Worm (Caenorhabditis elegans): Measurements from ENCODE around the gene ZK836.3.

ZK836.3 gene

ce11 chrV:12190943-12191569 is 4.7 kb downstream of the ZK836.3 start, which contains the start of gene dpy-30 (continued):
- TF ChIP-seq skn-1 (tag; optimal IDR thresholded peaks at IDR 0.05) (no peak), pag-3 (tag; optimal IDR thresholded peaks at IDR 0.05; ENCODE audit: borderline replicate concordance, insufficient read depth) (no peak), ets-5 (GFP tag; IDR thresholded peaks at IDR 0.05) (no peak), jun-1 (tag; optimal IDR thresholded peaks at IDR 0.05) (peak; percentile 7), swsn-7 (tag; optimal IDR thresholded peaks at IDR 0.05) (peak; percentile 73), nhr-85 (tag) (peak; percentile 73), fkh-4 (tag; optimal IDR thresholded peaks at IDR 0.05; ENCODE audit: borderline replicate concordance) (no peak), alr-1 (tag; optimal IDR thresholded peaks at IDR 0.05; ENCODE audit: borderline replicate concordance) (no peak), egl-13 (tag; optimal IDR thresholded peaks at IDR 0.05) (peak; percentile 37), irx-1 (tag; optimal IDR thresholded peaks at IDR 0.05) (peak; percentile 31), lin-14 (GFP tag; optimal IDR thresholded peaks at IDR 0.05) (peak; percentile 68), unc-30 (tag; optimal IDR thresholded peaks at IDR 0.05) (no peak), lin-15B (tag; optimal IDR thresholded peaks at IDR 0.05) (peak; percentile 21), unc-98 (GFP tag; IDR thresholded peaks at IDR 0.05) (no peak), lin-35 (GFP tag; optimal IDR thresholded peaks at IDR 0.05) (peak; percentile 79 to 87), ama-1 (optimal IDR thresholded peaks at IDR 0.05) (peak; percentile 65), rnt-1 (tag; optimal IDR thresholded peaks at IDR 0.05) (peak; percentile 74), sox-4 (tag; optimal IDR thresholded peaks at IDR 0.05) (no peak), C34B4.2 (tag; optimal IDR thresholded peaks at IDR 0.05) (no peak), nhr-84 (tag; optimal IDR thresholded peaks at IDR 0.05) (no peak), nhr-237 (tag; optimal IDR thresholded peaks at IDR 0.05) (no peak), zag-1 (tag; optimal IDR thresholded peaks at IDR 0.05) (no peak), blmp-1 (tag; optimal IDR thresholded peaks at IDR 0.05) (peak; percentile 49), fkh-8 (tag; optimal IDR thresholded peaks at IDR 0.05) (peak; percentile 31), hlh-4 (tag; optimal IDR thresholded peaks at IDR 0.05) (no peak), nhr-12 (tag; optimal IDR thresholded peaks at IDR 0.05) (no peak), dpl-1 (GFP tag; optimal IDR thresholded peaks at IDR 0.05) (peak; percentile 68 to 80 (median 78)), nhr-28 (tag; optimal IDR thresholded peaks at IDR 0.05) (no peak), pax-3 (tag; optimal IDR thresholded peaks at IDR 0.05) (no peak), nhr-47 (tag; optimal IDR thresholded peaks at IDR 0.05) (peak; percentile 72), unc-62 (GFP tag; optimal IDR thresholded peaks at IDR 0.05) (no peak), mep-1 (tag; optimal IDR thresholded peaks at IDR 0.05) (peak; percentile 88), lin-13 (GFP tag; optimal IDR thresholded peaks at IDR 0.05) (no peak), dsc-1 (tag; optimal IDR thresholded peaks at IDR 0.05) (peak; percentile 64), xbp-1 (tag; optimal IDR thresholded peaks at IDR 0.05) (peak; percentile 59), hlh-17 (GFP tag; optimal IDR thresholded peaks at IDR 0.05; ENCODE audit: borderline replicate concordance) (no peak), ces-1 (GFP tag; optimal IDR thresholded peaks at IDR 0.05) (no peak), elt-3 (tag; optimal IDR thresholded peaks at IDR 0.05) (peak in 2 of 6 experiments; percentile 10 to 22)

ce11 chrV:12188830-12189229 is 6.9 kb downstream of the ZK836.3 start:
- TF ChIP-seq tbx-2 (tag; optimal IDR thresholded peaks at IDR 0.05): peak; percentile 26
- TF ChIP-seq dsc-1 (tag; optimal IDR thresholded peaks at IDR 0.05): no peak
- no peak for TF ChIP-seq lir-3 (tag; optimal IDR thresholded peaks at IDR 0.05; ENCODE audit: poor library complexity)
- TF ChIP-seq pax-3 (tag; optimal IDR thresholded peaks at IDR 0.05): no peak

ce11 chrV:12187344-12187743 is 8.4 kb downstream of the ZK836.3 start, which contains the start of gene ZK863.8:
ZK863.8 (minus strand) TSS chrV:12187516.
- TF ChIP-seq ceh-90 (tag; optimal IDR thresholded peaks at IDR 0.05) (no peak), ceh-88 (GFP tag; IDR thresholded peaks at IDR 0.05) (no peak), ets-5 (GFP tag; IDR thresholded peaks at IDR 0.05) (no peak), hpl-2 (GFP tag; optimal IDR thresholded peaks at IDR 0.05) (no peak), hlh-4 (tag; optimal IDR thresholded peaks at IDR 0.05) (no peak), lin-14 (GFP tag; optimal IDR thresholded peaks at IDR 0.05) (no peak), C34B4.2 (tag; optimal IDR thresholded peaks at IDR 0.05) (no peak), sup-37 (GFP tag; optimal IDR thresholded peaks at IDR 0.05) (no peak), snu-23 (GFP tag; optimal IDR thresholded peaks at IDR 0.05) (no peak), pqm-1 (tag; optimal IDR thresholded peaks at IDR 0.05) (no peak), nhr-28 (tag; optimal IDR thresholded peaks at IDR 0.05) (no peak)

Measured in whole organism, L1 larva.